Fruit fly (Drosophila melanogaster) whole organism, embryonic: Measurements from ENCODE around the gene Ice2.

Experiments
- B-H2 ChIP-seq: fragments of 200-800 bp; sonication (Bioruptor generic); optimal IDR thresholded peaks from 2 replicates; lab custom pipeline; 2018; ENCODE audit warnings: missing biosample characterization, mild to moderate bottlenecking, missing genetic modification characterization
- CG10431 ChIP-seq: fragments of 200-800 bp; sonication (Bioruptor generic); optimal IDR thresholded peaks from 3 replicates; lab custom pipeline; 2018; ENCODE audit warnings: missing biosample characterization, mild to moderate bottlenecking, missing genetic modification characterization
- CG10979 ChIP-seq: fragments of 200-800 bp; sonication (Bioruptor generic); optimal IDR thresholded peaks from 2 replicates; lab custom pipeline; 2018; ENCODE audit warnings: missing biosample characterization, mild to moderate bottlenecking, missing genetic modification characterization, moderate library complexity
- CG11247 ChIP-seq: fragments of 200-800 bp; sonication (Bioruptor generic); IDR thresholded peaks from 2 replicates; pipeline ENCODE4 v1.3.6; 2022; ENCODE audit warnings: missing biosample characterization, missing genetic modification characterization
- CG11398 ChIP-seq: fragments of 200-800 bp; sonication (Bioruptor generic); optimal IDR thresholded peaks from 2 replicates; lab custom pipeline; 2016; ENCODE audit warnings: missing biosample characterization, missing genetic modification characterization
- CG13624 ChIP-seq: fragments of 200-800 bp; sonication (Bioruptor generic); optimal IDR thresholded peaks from 2 replicates; lab custom pipeline; 2016; ENCODE audit warnings: missing biosample characterization, missing genetic modification characterization
- CG1602 ChIP-seq: fragments of 200-800 bp; sonication (Bioruptor generic); optimal IDR thresholded peaks from 3 replicates; lab custom pipeline; 2016; ENCODE audit warnings: missing biosample characterization, missing genetic modification characterization
- CG1792 ChIP-seq: fragments of 200-800 bp; sonication (Bioruptor generic); optimal IDR thresholded peaks from 2 replicates; lab custom pipeline; 2016; ENCODE audit warnings: missing biosample characterization, missing genetic modification characterization
- CG2129 ChIP-seq: fragments of 200-800 bp; sonication (Bioruptor generic); IDR thresholded peaks from 2 replicates; pipeline ENCODE4 v1.3.6; 2022; ENCODE audit warnings: missing biosample characterization, missing genetic modification characterization; ENCODE audit not compliant: partially characterized antibody
- CG33557 ChIP-seq: fragments of 200-800 bp; sonication (Bioruptor generic); optimal IDR thresholded peaks from 2 replicates; lab custom pipeline; 2019; ENCODE audit warnings: missing biosample characterization, mild to moderate bottlenecking, missing genetic modification characterization, moderate library complexity
- CG4282 ChIP-seq: fragments of 200-800 bp; sonication (Bioruptor generic); optimal IDR thresholded peaks from 2 replicates; lab custom pipeline; 2016; ENCODE audit warnings: missing biosample characterization, missing genetic modification characterization
- CG6683 ChIP-seq: fragments of 200-800 bp; sonication (Bioruptor generic); optimal IDR thresholded peaks from 2 replicates; lab custom pipeline; 2017; ENCODE audit warnings: missing biosample characterization, mild to moderate bottlenecking, missing genetic modification characterization, missing genetic modification reagents
- CG6854 ChIP-seq: fragments of 200-800 bp; sonication (Bioruptor generic); optimal IDR thresholded peaks from 3 replicates; lab custom pipeline; 2017; ENCODE audit warnings: missing biosample characterization, mild to moderate bottlenecking, missing genetic modification characterization
- CG7928 ChIP-seq: fragments of 200-800 bp; sonication (Bioruptor generic); optimal IDR thresholded peaks from 2 replicates; lab custom pipeline; 2017; ENCODE audit warnings: missing biosample characterization, mild to moderate bottlenecking, missing genetic modification characterization
- CG8388 ChIP-seq: fragments of 200-800 bp; sonication (Bioruptor generic); optimal IDR thresholded peaks from 2 replicates; lab custom pipeline; 2019; ENCODE audit warnings: missing biosample characterization, mild to moderate bottlenecking, missing genetic modification characterization, moderate library complexity
- CG9727 ChIP-seq: fragments of 200-800 bp; sonication (Bioruptor generic); optimal IDR thresholded peaks from 3 replicates; lab custom pipeline; 2017; ENCODE audit warnings: missing biosample characterization, mild to moderate bottlenecking, missing genetic modification characterization
- Dp ChIP-seq: fragments of 200-800 bp; sonication (Bioruptor generic); optimal IDR thresholded peaks from 2 replicates; lab custom pipeline; 2018; ENCODE audit warnings: missing biosample characterization, mild to moderate bottlenecking, missing genetic modification characterization, moderate library complexity
- ERR ChIP-seq: fragments of 200-800 bp; sonication (Bioruptor generic); optimal IDR thresholded peaks from 2 replicates; lab custom pipeline; 2016; ENCODE audit warnings: missing biosample characterization, missing genetic modification characterization
- Fer2 ChIP-seq: fragments of 200-800 bp; sonication (Bioruptor generic); optimal IDR thresholded peaks from 2 replicates; lab custom pipeline; 2018; ENCODE audit warnings: missing biosample characterization, mild to moderate bottlenecking, missing genetic modification characterization, moderate library complexity
- Jarid2 ChIP-seq: fragments of 200-800 bp; sonication (Bioruptor generic); optimal IDR thresholded peaks from 3 replicates; lab custom pipeline; 2017; ENCODE audit warnings: mild to moderate bottlenecking, missing biosample characterization, missing genetic modification reagents, missing genetic modification characterization
- MESR4 ChIP-seq: fragments of 200-800 bp; sonication (Bioruptor generic); optimal IDR thresholded peaks from 2 replicates; lab custom pipeline; 2018; ENCODE audit warnings: missing biosample characterization, mild to moderate bottlenecking, missing genetic modification characterization, moderate library complexity
- Myb ChIP-seq: fragments of 200-800 bp; sonication (Bioruptor generic); optimal IDR thresholded peaks from 2 replicates; lab custom pipeline; 2016; ENCODE audit warnings: missing biosample characterization, missing genetic modification characterization
- Neu2 ChIP-seq: fragments of 200-800 bp; sonication (Bioruptor generic); optimal IDR thresholded peaks from 3 replicates; lab custom pipeline; 2016; ENCODE audit warnings: missing biosample characterization, missing genetic modification characterization, borderline replicate concordance
- NfI ChIP-seq: fragments of 200-800 bp; sonication (Bioruptor generic); optimal IDR thresholded peaks from 3 replicates; lab custom pipeline; 2018; ENCODE audit warnings: missing biosample characterization, mild to moderate bottlenecking, missing genetic modification characterization, moderate library complexity
- Pdp1 ChIP-seq, 2 experiments: fragments of 200-800 bp; sonication (Bioruptor generic); optimal IDR thresholded peaks; 3 replicates each; lab custom pipeline; 2016; ENCODE audit warnings: missing biosample characterization in 2 of 2, missing genetic modification characterization in 2 of 2, mild to moderate bottlenecking in 1 of 2, moderate library complexity in 1 of 2
- Rx ChIP-seq: fragments of 200-800 bp; sonication (Bioruptor generic); IDR thresholded peaks from 2 replicates; pipeline ENCODE4 v1.3.6; 2022; ENCODE audit warnings: missing biosample characterization, missing genetic modification characterization
- Six4 ChIP-seq: fragments of 200-800 bp; sonication (Bioruptor generic); optimal IDR thresholded peaks from 2 replicates; lab custom pipeline; 2016; ENCODE audit warnings: missing biosample characterization, missing genetic modification characterization
- Sry-δ ChIP-seq: fragments of 200-800 bp; sonication (Bioruptor generic); optimal IDR thresholded peaks from 2 replicates; lab custom pipeline; 2016; ENCODE audit warnings: missing biosample characterization, missing genetic modification characterization
- Taf1 ChIP-seq: fragments of 200-800 bp; sonication (Bioruptor generic); IDR thresholded peaks from 2 replicates; pipeline ENCODE4 v1.3.6; 2022; ENCODE audit warnings: missing biosample characterization, missing genetic modification characterization
- YL-1 ChIP-seq: fragments of 200-800 bp; sonication (Bioruptor generic); optimal IDR thresholded peaks from 3 replicates; lab custom pipeline; 2017; ENCODE audit warnings: missing biosample characterization, mild to moderate bottlenecking, missing genetic modification characterization
- ac ChIP-seq: fragments of 200-800 bp; sonication (Bioruptor generic); optimal IDR thresholded peaks from 3 replicates; lab custom pipeline; 2017; ENCODE audit warnings: missing biosample characterization, mild to moderate bottlenecking, missing genetic modification characterization
- ap ChIP-seq: fragments of 200-800 bp; sonication (Bioruptor generic); IDR thresholded peaks from 2 replicates; pipeline ENCODE4 v1.3.6; 2022; ENCODE audit warnings: missing biosample characterization, missing genetic modification characterization
- ara ChIP-seq: fragments of 200-800 bp; sonication (Bioruptor generic); IDR thresholded peaks from 2 replicates; pipeline ENCODE4 v1.3.6; 2022; ENCODE audit warnings: missing biosample characterization, missing genetic modification characterization
- bigmax ChIP-seq: fragments of 200-800 bp; sonication (Bioruptor generic); optimal IDR thresholded peaks from 2 replicates; lab custom pipeline; 2018; ENCODE audit warnings: missing biosample characterization, mild to moderate bottlenecking, missing genetic modification characterization
- cas ChIP-seq: fragments of 200-800 bp; sonication (Bioruptor generic); IDR thresholded peaks from 2 replicates; pipeline ENCODE4 v1.3.6; 2022; ENCODE audit warnings: missing biosample characterization, missing genetic modification characterization
- chinmo ChIP-seq: fragments of 200-800 bp; sonication (Bioruptor generic); IDR thresholded peaks from 4 replicates; pipeline ENCODE4 v1.3.6; 2022; ENCODE audit warnings: missing biosample characterization, missing genetic modification characterization; ENCODE audit not compliant: partially characterized antibody
- dysf ChIP-seq: fragments of 200-800 bp; sonication (Bioruptor generic); IDR thresholded peaks from 3 replicates; pipeline ENCODE4 v1.3.6; 2022; ENCODE audit warnings: missing biosample characterization, missing genetic modification characterization
- hbn ChIP-seq: fragments of 200-800 bp; sonication (Bioruptor generic); IDR thresholded peaks from 2 replicates; pipeline ENCODE4 v1.3.6; 2022; ENCODE audit warnings: missing biosample characterization, missing genetic modification characterization; ENCODE audit not compliant: partially characterized antibody
- jumu ChIP-seq: fragments of 200-800 bp; sonication (Bioruptor generic); optimal IDR thresholded peaks from 3 replicates; lab custom pipeline; 2016; ENCODE audit warnings: missing biosample characterization, missing genetic modification characterization
- nerfin-2 ChIP-seq: fragments of 200-800 bp; sonication (Bioruptor generic); IDR thresholded peaks from 2 replicates; pipeline ENCODE4 v1.3.6; 2022; ENCODE audit warnings: missing biosample characterization, missing genetic modification characterization; ENCODE audit not compliant: partially characterized antibody
- nmo ChIP-seq: fragments of 200-800 bp; sonication (Bioruptor generic); optimal IDR thresholded peaks from 2 replicates; lab custom pipeline; 2018; ENCODE audit warnings: missing biosample characterization, mild to moderate bottlenecking, missing genetic modification characterization, moderate library complexity
- onecut ChIP-seq: fragments of 200-800 bp; sonication (Bioruptor generic); IDR thresholded peaks from 2 replicates; pipeline ENCODE4 v1.3.6; 2022; ENCODE audit warnings: missing biosample characterization, missing genetic modification characterization
- pros ChIP-seq: fragments of 200-800 bp; sonication (Bioruptor generic); optimal IDR thresholded peaks from 3 replicates; lab custom pipeline; 2019; ENCODE audit warnings: missing biosample characterization, mild to moderate bottlenecking, missing genetic modification characterization, moderate library complexity
- ro ChIP-seq: fragments of 200-800 bp; sonication (Bioruptor generic); IDR thresholded peaks from 2 replicates; pipeline ENCODE4 v1.3.6; 2022; ENCODE audit warnings: missing biosample characterization, missing genetic modification characterization
- schlank ChIP-seq: fragments of 200-800 bp; sonication (Bioruptor generic); optimal IDR thresholded peaks from 2 replicates; lab custom pipeline; 2018; ENCODE audit warnings: missing biosample characterization, mild to moderate bottlenecking, missing genetic modification characterization
- tgo ChIP-seq: fragments of 200-800 bp; sonication (Bioruptor generic); IDR thresholded peaks from 3 replicates; pipeline ENCODE4 v1.3.6; 2022; ENCODE audit warnings: missing biosample characterization, missing genetic modification characterization
- trh ChIP-seq: fragments of 200-800 bp; sonication (Bioruptor generic); optimal IDR thresholded peaks from 2 replicates; lab custom pipeline; 2016; ENCODE audit warnings: missing biosample characterization, missing genetic modification characterization
- wdn ChIP-seq: fragments of 200-800 bp; sonication (Bioruptor generic); IDR thresholded peaks from 2 replicates; pipeline ENCODE4 v1.3.6; 2022; ENCODE audit warnings: missing biosample characterization, missing genetic modification characterization
- yki ChIP-seq: fragments of >200 bp; optimal IDR thresholded peaks from 3 replicates; lab custom pipeline; 2018

Gene Ice2

DNA sequence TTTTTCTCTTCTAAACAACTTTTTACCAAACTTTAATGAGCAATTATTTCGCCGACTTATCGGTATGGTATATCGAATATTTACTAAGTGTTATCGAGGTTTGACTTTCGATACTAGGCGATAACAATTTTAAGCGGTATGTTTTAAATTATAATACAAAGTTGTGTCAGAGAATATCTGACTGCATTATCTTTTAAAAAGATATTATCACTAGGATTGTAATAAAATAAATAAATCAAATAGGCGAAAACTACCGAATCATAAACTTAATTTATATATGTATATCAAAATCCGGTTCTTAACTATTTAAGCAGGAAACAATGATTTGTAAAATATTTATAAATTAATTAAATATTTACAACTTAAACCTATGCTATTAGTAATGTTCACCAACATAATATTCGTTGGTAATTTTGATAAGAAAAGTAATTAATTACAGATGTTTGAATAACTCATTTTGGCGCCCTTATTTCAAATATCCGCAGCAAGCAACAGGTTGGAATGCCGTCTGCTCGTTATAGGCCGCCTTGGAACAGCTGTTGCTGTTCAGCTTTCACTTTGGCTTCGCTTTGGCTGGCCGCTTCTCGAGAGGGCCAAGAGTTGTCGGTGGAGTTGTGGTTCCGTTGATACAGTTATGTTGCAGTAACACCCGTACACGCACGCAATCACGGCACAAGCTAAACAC, 22.0 kb upstream of the Ice2 start, which contains the start of the genes Sec15 and rtet (continued):
- no peak for TF ChIP-seq ac (GFP tag; lab: Kevin White, UChicago)
- peak; percentile 51; the same call in 1 of the 3 replicates for TF ChIP-seq tgo (GFP tag; lab: Robert Waterston, UW)
- TF ChIP-seq Taf1 (GFP tag; lab: Robert Waterston, UW): no peak
- peak; percentile 91 for TF ChIP-seq CG1792
- peak; percentile 53 for TF ChIP-seq CG11247 (GFP tag; lab: Robert Waterston, UW)
- TF ChIP-seq jumu (GFP tag; lab: Kevin White, UChicago): no peak
- TF ChIP-seq bigmax (GFP tag; lab: Kevin White, UChicago): no peak
- 0 out of 2 replicates have a peak, but pooled peaks have one; percentile 26 for TF ChIP-seq hbn (GFP tag; lab: Robert Waterston, UW)
- no peak for TF ChIP-seq CG4282 (GFP tag; lab: Kevin White, UChicago)
- TF ChIP-seq onecut: peak; percentile 75
- 0 out of 2 replicates have a peak, but pooled peaks have one; percentile 11 for TF ChIP-seq wdn
- TF ChIP-seq ap (GFP tag; lab: Robert Waterston, UW): no peak
- TF ChIP-seq nmo (GFP tag; lab: Kevin White, UChicago): peak; percentile 78
- TF ChIP-seq CG10431 (GFP tag; lab: Kevin White, UChicago): no peak
- TF ChIP-seq NfI: peak; percentile 73
- no peak for TF ChIP-seq Neu2
- 0 out of 4 replicates have a peak, but pooled peaks have one; percentile 30 for TF ChIP-seq chinmo
- TF ChIP-seq cas: no peak
- peak in 1 of 2 experiments; percentile 11 for TF ChIP-seq Pdp1 (GFP tag; optimal IDR thresholded peaks at IDR 0.05; lab: Kevin White, UChicago)
- TF ChIP-seq CG7928 (GFP tag; lab: Kevin White, UChicago): no peak
- no peak for TF ChIP-seq pros (GFP tag; lab: Kevin White, UChicago)
- no peak for TF ChIP-seq ro (GFP tag; lab: Robert Waterston, UW)
- TF ChIP-seq Fer2: peak; percentile 27
- peak; percentile 16 for TF ChIP-seq YL-1 (GFP tag; lab: Kevin White, UChicago)
- TF ChIP-seq CG1602 (GFP tag; lab: Kevin White, UChicago): peak; percentile 15
- TF ChIP-seq ERR (GFP tag; lab: Kevin White, UChicago): no peak
- TF ChIP-seq Jarid2 (GFP tag; lab: Kevin White, UChicago): no peak
- peak; percentile 2 for TF ChIP-seq CG6683 (GFP tag; lab: Kevin White, UChicago)
- TF ChIP-seq CG6854: no peak
- TF ChIP-seq Dp (GFP tag; lab: Kevin White, UChicago): peak; percentile 80
- TF ChIP-seq CG10979: peak; percentile 81
- TF ChIP-seq CG33557 (GFP tag; lab: Kevin White, UChicago): peak; percentile 44
- TF ChIP-seq CG13624 (GFP tag; lab: Kevin White, UChicago): peak; percentile 45
- peak; percentile 6; the same call in 1 of the 2 replicates for TF ChIP-seq Rx (GFP tag; lab: Robert Waterston, UW)
- TF ChIP-seq Myb (GFP tag; lab: Kevin White, UChicago): peak; percentile 34
- TF ChIP-seq schlank (tag; lab: Kevin White, UChicago): no peak
- no peak for TF ChIP-seq trh (GFP tag; lab: Kevin White, UChicago)
- TF ChIP-seq CG8388: no peak
- TF ChIP-seq CG9727 (GFP tag; lab: Kevin White, UChicago): peak; percentile 79
- TF ChIP-seq Six4 (GFP tag; lab: Kevin White, UChicago): peak; percentile 12
- TF ChIP-seq MESR4: peak; percentile 4
- TF ChIP-seq dysf (GFP tag; lab: Robert Waterston, UW): peak; percentile 66
- TF ChIP-seq CG2129 (GFP tag; lab: Robert Waterston, UW): no peak
- no peak for TF ChIP-seq yki (lab: Kevin White, UChicago)
- TF ChIP-seq CG11398 (GFP tag; lab: Kevin White, UChicago): no peak
- peak; percentile 22 for TF ChIP-seq Sry-δ
- peak; percentile 62 for TF ChIP-seq B-H2 (GFP tag; lab: Kevin White, UChicago)
- TF ChIP-seq ara (GFP tag; lab: Robert Waterston, UW): peak; percentile 62
- TF ChIP-seq nerfin-2 (GFP tag; lab: Robert Waterston, UW): peak; percentile 66
